Worm (Caenorhabditis elegans) whole organism, midembryonic: ENCODE measurements around the gene aldo-1.

Source experiments
- T22C8.4 ChIP-seq: fragments of 200-800 bp; sonication (Bioruptor generic); IDR thresholded peaks from 2 replicates; pipeline ENCODE4 v1.3.6; 2022; ENCODE audit warnings: missing genetic modification characterization, missing compliant biosample characterization
- cog-1 ChIP-seq: sonication (generic microtip); optimal IDR thresholded peaks from 2 replicates; lab custom pipeline; 2016; ENCODE audit warnings: missing genetic modification characterization, missing compliant biosample characterization
- flt-1 ChIP-seq: fragments of 200-800 bp; sonication (Bioruptor generic); IDR thresholded peaks from 2 replicates; pipeline ENCODE4 v1.3.6; 2022; ENCODE audit warnings: missing genetic modification characterization, missing compliant biosample characterization
- med-1 ChIP-seq: sonication (generic microtip); optimal IDR thresholded peaks from 2 replicates; lab custom pipeline; 2017; ENCODE audit warnings: missing genetic modification characterization, mild to moderate bottlenecking, missing compliant biosample characterization, antibody characterized with exemption, missing genetic modification reagents; ENCODE audit not compliant: insufficient read depth
- ref-1 ChIP-seq: fragments of 200-800 bp; sonication (Bioruptor generic); conservative IDR thresholded peaks from 2 replicates; pipeline ENCODE4 v1.3.6; 2022; ENCODE audit warnings: missing genetic modification reagents, missing genetic modification characterization, missing compliant biosample characterization
- tab-1 ChIP-seq: fragments of 200-800 bp; sonication (Bioruptor generic); IDR thresholded peaks from 2 replicates; pipeline ENCODE4 v1.3.6; 2022; ENCODE audit warnings: missing genetic modification characterization, missing compliant biosample characterization
- ztf-23 ChIP-seq: fragments of 200-800 bp; sonication (Bioruptor generic); IDR thresholded peaks from 2 replicates; pipeline ENCODE4 v1.3.6; 2022; ENCODE audit warnings: missing genetic modification reagents, missing genetic modification characterization, missing compliant biosample characterization
- ztf-29 ChIP-seq: fragments of 200-800 bp; sonication (Bioruptor generic); IDR thresholded peaks from 2 replicates; pipeline ENCODE4 v1.3.6; 2022; ENCODE audit warnings: missing genetic modification reagents, missing genetic modification characterization, missing compliant biosample characterization

DNA sequence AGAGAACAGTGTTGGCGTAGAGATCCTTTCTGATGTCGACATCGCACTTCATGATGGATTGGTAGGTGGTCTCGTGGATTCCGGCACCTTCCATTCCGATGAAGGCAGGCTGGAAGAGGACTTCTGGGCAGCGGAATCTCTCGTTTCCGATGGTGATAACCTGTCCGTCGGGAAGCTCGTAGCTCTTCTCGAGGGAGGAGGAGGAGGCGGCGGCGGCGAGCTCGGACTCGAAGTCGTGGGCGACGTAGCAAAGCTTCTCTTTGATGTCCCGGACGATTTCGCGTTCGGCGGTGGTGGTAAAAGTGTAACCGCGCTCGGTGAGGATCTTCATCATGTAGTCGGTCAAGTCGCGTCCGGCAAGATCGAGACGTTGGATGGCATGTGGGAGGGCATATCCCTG lies 40.1 kb upstream of the aldo-1 start:
- TF ChIP-seq cog-1 (no peak), T22C8.4 (GFP tag; lab: Robert Waterston, UW) (no peak), tab-1 (GFP tag; lab: Robert Waterston, UW) (no peak), med-1 (GFP tag; lab: Kevin White, UChicago) (no peak), ztf-29 (no peak), ztf-23 (GFP tag; lab: Robert Waterston, UW) (no peak), ref-1 (GFP tag; lab: Robert Waterston, UW) (no peak), flt-1 (no peak)
